Worm (Caenorhabditis elegans) whole organism, L4/young adult: Measurements from ENCODE around the gene ugt-10.
"Not testable (repeated sequence)": the region's sequence is repeated elsewhere in the genome, so short reads cannot be mapped to it uniquely, and the experiment has no call there.

Source experiments
- W03F9.2 ChIP-seq: fragments of 150-350 bp; optimal IDR thresholded peaks from 2 replicates; lab custom pipeline; 2014; ENCODE audit warnings: missing biosample characterization, missing genetic modification characterization
- him-1 ChIP-seq: sonication (generic microtip); optimal IDR thresholded peaks from 2 replicates; lab custom pipeline; 2016; ENCODE audit warnings: missing genotype, missing genetic modification reagents, missing genetic modification characterization, missing compliant biosample characterization

ce11 chrV:4900020-4900419 lies at the start of gene ugt-10:
- TF ChIP-seq him-1, W03F9.2 (tag; lab: Kevin White, UChicago): not testable (repeated sequence)
